Worm (Caenorhabditis elegans) whole organism, L3 larva: ENCODE data around the gene acy-2.

Experiments
- R02D3.7 ChIP-seq: fragments of 150-350 bp; optimal IDR thresholded peaks from 2 replicates; lab custom pipeline; 2014; ENCODE audit warnings: missing biosample characterization, missing genetic modification characterization
- ZK546.5 ChIP-seq: sonication (generic microtip); optimal IDR thresholded peaks from 2 replicates; lab custom pipeline; 2017; ENCODE audit warnings: missing biosample characterization, missing genetic modification characterization
- ama-1 ChIP-seq: fragments of 150-350 bp; optimal IDR thresholded peaks from 2 replicates; lab custom pipeline; 2018
- ceh-16 ChIP-seq: sonication (generic microtip); optimal IDR thresholded peaks from 2 replicates; lab custom pipeline; 2017; ENCODE audit warnings: missing biosample characterization, missing genetic modification characterization
- ceh-28 ChIP-seq: fragments of 150-350 bp; optimal IDR thresholded peaks from 2 replicates; lab custom pipeline; 2014; ENCODE audit warnings: missing biosample characterization, missing genetic modification reagents, missing genetic modification characterization
- ceh-82 ChIP-seq: fragments of 150-350 bp; optimal IDR thresholded peaks from 2 replicates; lab custom pipeline; 2014; ENCODE audit warnings: missing biosample characterization, missing genetic modification characterization
- ceh-9 ChIP-seq: sonication (generic microtip); optimal IDR thresholded peaks from 2 replicates; lab custom pipeline; 2018; ENCODE audit warnings: missing biosample characterization, missing genetic modification characterization
- daf-12 ChIP-seq: fragments of 150-350 bp; optimal IDR thresholded peaks from 2 replicates; lab custom pipeline; 2014; ENCODE audit warnings: missing biosample characterization, missing genetic modification reagents, missing genetic modification characterization
- egl-27 ChIP-seq: sonication (generic microtip); optimal IDR thresholded peaks from 4 replicates; lab custom pipeline; 2017; ENCODE audit warnings: missing biosample characterization, missing genetic modification reagents, missing genetic modification characterization
- egl-5 ChIP-seq: fragments of 150-350 bp; optimal IDR thresholded peaks from 2 replicates; lab custom pipeline; 2017; ENCODE audit warnings: missing biosample characterization, missing genetic modification reagents, missing genetic modification characterization, inconsistent platforms
- elt-1 ChIP-seq: fragments of 150-350 bp; optimal IDR thresholded peaks from 2 replicates; lab custom pipeline; 2014; ENCODE audit warnings: missing biosample characterization, missing genetic modification characterization
- elt-2 ChIP-seq: sonication (generic microtip); optimal IDR thresholded peaks from 2 replicates; lab custom pipeline; 2016; ENCODE audit warnings: missing genetic modification reagents, mild to moderate bottlenecking, missing genetic modification characterization, missing compliant biosample characterization
- fkh-10 ChIP-seq: sonication (generic microtip); optimal IDR thresholded peaks from 2 replicates; lab custom pipeline; 2017; ENCODE audit warnings: missing biosample characterization, missing genetic modification reagents, missing genetic modification characterization
- fos-1 ChIP-seq: fragments of 150-350 bp; optimal IDR thresholded peaks from 2 replicates; lab custom pipeline; 2014; ENCODE audit warnings: missing biosample characterization, missing genetic modification characterization
- hmg-11 ChIP-seq: sonication (generic microtip); optimal IDR thresholded peaks from 2 replicates; lab custom pipeline; 2016; ENCODE audit warnings: missing genetic modification characterization, missing compliant biosample characterization
- jun-1 ChIP-seq: fragments of 150-350 bp; optimal IDR thresholded peaks from 2 replicates; lab custom pipeline; 2014; ENCODE audit warnings: missing biosample characterization, missing genetic modification reagents, missing genetic modification characterization
- lin-15B ChIP-seq: fragments of 150-350 bp; optimal IDR thresholded peaks from 2 replicates; lab custom pipeline; 2014; ENCODE audit warnings: missing biosample characterization, missing genetic modification characterization
- lin-39 ChIP-seq: fragments of 150-350 bp; optimal IDR thresholded peaks from 2 replicates; lab custom pipeline; 2018; ENCODE audit warnings: missing biosample characterization, missing genetic modification reagents, missing genetic modification characterization
- mdl-1 ChIP-seq: fragments of 150-350 bp; optimal IDR thresholded peaks from 2 replicates; lab custom pipeline; 2014; ENCODE audit warnings: missing biosample characterization, missing genetic modification characterization
- mml-1 ChIP-seq: fragments of 150-350 bp; sonication (generic microtip); optimal IDR thresholded peaks from 3 replicates; lab custom pipeline; 2014; ENCODE audit warnings: missing biosample characterization, missing genetic modification characterization
- nfya-1 ChIP-seq: sonication (generic microtip); optimal IDR thresholded peaks from 2 replicates; lab custom pipeline; 2017; ENCODE audit warnings: missing genetic modification characterization, mild to moderate bottlenecking, missing compliant biosample characterization, antibody characterized with exemption, moderate library complexity; ENCODE audit not compliant: insufficient read depth
- nhr-11 ChIP-seq: fragments of 150-350 bp; optimal IDR thresholded peaks from 2 replicates; lab custom pipeline; 2014; ENCODE audit warnings: missing biosample characterization, missing genetic modification characterization
- nhr-12 ChIP-seq: fragments of 150-350 bp; optimal IDR thresholded peaks from 2 replicates; lab custom pipeline; 2014; ENCODE audit warnings: missing biosample characterization, missing genetic modification characterization
- nhr-23 ChIP-seq: fragments of 150-350 bp; optimal IDR thresholded peaks from 2 replicates; lab custom pipeline; 2014; ENCODE audit warnings: missing biosample characterization, missing genetic modification reagents, missing genetic modification characterization
- nhr-28 ChIP-seq: fragments of 150-350 bp; optimal IDR thresholded peaks from 2 replicates; lab custom pipeline; 2014; ENCODE audit warnings: missing biosample characterization, missing genetic modification characterization
- nhr-43 ChIP-seq: sonication (generic microtip); optimal IDR thresholded peaks from 2 replicates; lab custom pipeline; 2016; ENCODE audit warnings: mild to moderate bottlenecking, missing genetic modification characterization, missing compliant biosample characterization; ENCODE audit not compliant: poor library complexity, severe bottlenecking
- nhr-67 ChIP-seq: fragments of 150-350 bp; optimal IDR thresholded peaks from 2 replicates; lab custom pipeline; 2014; ENCODE audit warnings: missing biosample characterization, missing genetic modification characterization
- nhr-77 ChIP-seq: fragments of 150-350 bp; optimal IDR thresholded peaks from 2 replicates; lab custom pipeline; 2014; ENCODE audit warnings: missing biosample characterization, missing genetic modification characterization
- pha-4 ChIP-seq: fragments of 150-350 bp; optimal IDR thresholded peaks from 2 replicates; lab custom pipeline; 2014; ENCODE audit warnings: missing biosample characterization, missing genetic modification reagents, missing genetic modification characterization
- sea-2 ChIP-seq: fragments of 150-350 bp; sonication (generic microtip); optimal IDR thresholded peaks from 4 replicates; lab custom pipeline; 2014; ENCODE audit warnings: missing biosample characterization, missing genetic modification reagents, missing genetic modification characterization
- skn-1 ChIP-seq: fragments of 150-350 bp; optimal IDR thresholded peaks from 2 replicates; lab custom pipeline; 2014; ENCODE audit warnings: missing biosample characterization, missing genetic modification characterization
- snpc-4 ChIP-seq: fragments of 150-350 bp; optimal IDR thresholded peaks from 2 replicates; lab custom pipeline; 2014; ENCODE audit warnings: missing biosample characterization, missing genetic modification characterization
- unc-39 ChIP-seq: sonication (generic microtip); optimal IDR thresholded peaks from 4 replicates; lab custom pipeline; 2017; ENCODE audit warnings: missing biosample characterization, missing genetic modification characterization
- unc-62 ChIP-seq: fragments of 150-350 bp; sonication (generic microtip); optimal IDR thresholded peaks from 4 replicates; lab custom pipeline; 2014; ENCODE audit warnings: missing biosample characterization, missing genetic modification reagents, missing genetic modification characterization
- zag-1 ChIP-seq: fragments of 150-350 bp; optimal IDR thresholded peaks from 2 replicates; lab custom pipeline; 2014; ENCODE audit warnings: missing biosample characterization, missing genetic modification characterization
- ztf-11 ChIP-seq: fragments of 150-350 bp; optimal IDR thresholded peaks from 2 replicates; lab custom pipeline; 2014; ENCODE audit warnings: missing biosample characterization, missing genetic modification characterization

Gene acy-2

DNA sequence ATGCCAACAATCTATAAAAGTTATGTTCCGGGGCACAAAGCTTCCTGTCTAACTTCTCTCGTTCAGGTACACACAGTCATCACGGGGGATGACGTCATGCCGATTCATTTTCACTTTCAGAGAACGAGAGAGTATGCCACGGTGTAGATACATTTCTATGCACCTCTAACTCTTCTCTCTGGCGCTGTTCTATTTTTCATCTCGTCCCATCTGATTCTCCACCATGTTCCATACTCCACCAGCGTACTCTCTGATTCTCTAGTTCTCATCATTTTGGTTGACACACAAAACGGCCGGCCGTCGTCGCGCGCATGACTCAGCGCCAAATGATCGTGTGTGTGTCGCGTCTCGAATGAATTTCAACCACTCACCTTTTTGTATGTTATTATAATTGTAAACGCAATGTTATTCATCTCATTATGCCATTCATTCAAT is 24.6 kb downstream of the acy-2 start (continued):
- peak; percentile 95 for TF ChIP-seq pha-4 (tag; lab: Kevin White, UChicago)
- TF ChIP-seq nfya-1 (tag; lab: Kevin White, UChicago) = peak; percentile 91
- no peak for TF ChIP-seq ceh-9 (tag; lab: Kevin White, UChicago)
- TF ChIP-seq nhr-23 (tag; lab: Kevin White, UChicago) = peak; percentile 97
- peak; percentile 61 for TF ChIP-seq snpc-4 (tag; lab: Kevin White, UChicago)
- TF ChIP-seq ztf-11 = no peak
- TF ChIP-seq R02D3.7 (tag; lab: Kevin White, UChicago) = peak; percentile 41
- TF ChIP-seq egl-5 (tag; lab: Kevin White, UChicago) = peak; percentile 73
- peak; percentile 85 for TF ChIP-seq mdl-1 (tag; lab: Kevin White, UChicago)
- peak; percentile 80 for TF ChIP-seq nhr-77 (tag; lab: Kevin White, UChicago)
- peak; percentile 72 for TF ChIP-seq unc-62 (GFP tag; lab: Kevin White, UChicago)
- TF ChIP-seq ama-1 (lab: Kevin White, UChicago) = peak; percentile 23
- no peak for TF ChIP-seq mml-1
- no peak for TF ChIP-seq zag-1 (tag; lab: Kevin White, UChicago)
- TF ChIP-seq ceh-28 (tag; lab: Kevin White, UChicago) = peak; percentile 94
- TF ChIP-seq nhr-11 = peak; percentile 87
- no peak for TF ChIP-seq ceh-82 (tag; lab: Kevin White, UChicago)
- no peak for TF ChIP-seq nhr-67 (tag; lab: Kevin White, UChicago)
- TF ChIP-seq hmg-11 (tag; lab: Kevin White, UChicago) = peak; percentile 97
- TF ChIP-seq elt-1 (tag; lab: Kevin White, UChicago) = peak; percentile 41
- peak; percentile 91 for TF ChIP-seq skn-1 (tag; lab: Kevin White, UChicago)
- peak; percentile 96 for TF ChIP-seq egl-27 (tag; lab: Kevin White, UChicago)
- TF ChIP-seq nhr-12 (tag; lab: Kevin White, UChicago) = no peak

ce11 chrV:6003301-6003700 is 27.5 kb downstream of the acy-2 start, which contains the start of gene fos-1:
fos-1 (plus strand) TSS chrV:6003601.
- TF ChIP-seq egl-27 (tag; lab: Kevin White, UChicago) = no peak
- no peak for TF ChIP-seq nhr-28
- TF ChIP-seq nfya-1 (tag; lab: Kevin White, UChicago) = no peak
- TF ChIP-seq fkh-10 (GFP tag; lab: Kevin White, UChicago) = no peak
- no peak for TF ChIP-seq ZK546.5 (tag; lab: Kevin White, UChicago)
- TF ChIP-seq jun-1 (tag; lab: Kevin White, UChicago) = no peak
- TF ChIP-seq skn-1 (tag; lab: Kevin White, UChicago) = no peak
- TF ChIP-seq lin-15B (tag; lab: Kevin White, UChicago) = no peak
- no peak for TF ChIP-seq sea-2 (GFP tag; lab: Kevin White, UChicago)
- no peak for TF ChIP-seq lin-39 (tag; lab: Kevin White, UChicago)
- TF ChIP-seq elt-1 (tag; lab: Kevin White, UChicago) = no peak
- no peak for TF ChIP-seq ceh-28 (tag; lab: Kevin White, UChicago)
- no peak for TF ChIP-seq unc-39 (tag; lab: Kevin White, UChicago)
- TF ChIP-seq ceh-9 (tag; lab: Kevin White, UChicago) = no peak
- TF ChIP-seq zag-1 (tag; lab: Kevin White, UChicago) = no peak
- TF ChIP-seq nhr-67 (tag; lab: Kevin White, UChicago) = no peak
- TF ChIP-seq nhr-12 (tag; lab: Kevin White, UChicago) = no peak
- no peak for TF ChIP-seq fos-1
- TF ChIP-seq nhr-11 = no peak
- no peak for TF ChIP-seq elt-2 (tag; lab: Kevin White, UChicago)

DNA sequence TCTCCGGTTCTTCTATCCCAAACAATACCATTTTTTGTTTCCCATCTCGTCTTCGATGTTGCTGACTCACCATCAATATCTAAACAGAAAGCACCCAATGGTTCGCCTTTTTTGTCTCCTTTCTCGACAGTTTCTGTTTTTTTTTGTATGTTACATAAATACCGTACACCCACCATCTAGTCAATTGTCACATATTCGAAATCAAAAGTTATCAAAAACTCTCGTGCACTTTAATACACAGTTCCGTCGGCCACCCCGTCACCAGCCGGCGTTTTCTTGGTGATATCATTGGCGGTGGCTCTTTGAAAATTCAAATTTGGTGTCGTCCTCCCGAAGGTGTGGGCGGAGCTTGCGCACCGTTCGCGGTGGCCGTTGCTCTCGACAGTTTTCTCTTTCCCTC is 32.1 kb downstream of the acy-2 start:
- TF ChIP-seq snpc-4 (tag; lab: Kevin White, UChicago) = no peak
- no peak for TF ChIP-seq lin-15B (tag; lab: Kevin White, UChicago)
- no peak for TF ChIP-seq ceh-16 (tag; lab: Kevin White, UChicago)
- TF ChIP-seq unc-62 (GFP tag; lab: Kevin White, UChicago) = no peak
- TF ChIP-seq lin-39 (tag; lab: Kevin White, UChicago) = no peak
- no peak for TF ChIP-seq nhr-67 (tag; lab: Kevin White, UChicago)

DNA sequence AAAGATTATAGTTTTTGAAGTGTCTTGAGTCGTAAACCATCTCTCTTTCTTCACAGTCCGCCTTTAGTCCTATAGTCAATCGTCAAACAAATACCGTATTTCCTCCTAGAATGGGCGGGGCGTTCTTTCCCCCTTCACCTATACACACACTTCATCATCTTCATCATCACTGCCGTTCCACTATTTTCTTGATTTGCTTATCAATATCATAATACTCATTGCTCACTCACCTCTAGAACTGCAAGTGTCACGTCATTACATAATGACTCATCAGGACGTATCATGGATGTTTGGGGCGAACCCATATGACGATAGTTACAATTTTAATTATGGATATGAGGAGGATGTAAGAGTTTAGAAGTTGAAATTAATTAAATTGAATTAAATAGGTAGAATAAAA is 34.8 kb downstream of the acy-2 start:
- TF ChIP-seq snpc-4 (tag; lab: Kevin White, UChicago) = no peak
- TF ChIP-seq nhr-43 (tag; lab: Kevin White, UChicago) = no peak
- no peak for TF ChIP-seq nhr-67 (tag; lab: Kevin White, UChicago)
- TF ChIP-seq jun-1 (tag; lab: Kevin White, UChicago) = peak; percentile 64
- TF ChIP-seq daf-12 (tag; lab: Kevin White, UChicago) = no peak
- TF ChIP-seq lin-39 (tag; lab: Kevin White, UChicago) = no peak
